ENCODE assay signal across 5 worm cellular contexts in genomic region chrIII:794000-794399, ce11.
TF ChIP-seq lines count a peak whose summit lies in the region.

rps-29 (plus strand) TSS chrIII:794300.

TF ChIP-seq in whole organism, L1 larva, 84 proteins besides CTCF, POLR2A, EP300 and RAD21:
- TF ChIP-seq irx-1 (tag; optimal IDR thresholded peaks at IDR 0.05; lab: Kevin White, UChicago): peak; percentile 40
- peak; percentile 11 for TF ChIP-seq nhr-85 (tag; lab: Kevin White, UChicago)
- no peak for TF ChIP-seq egl-27 (tag; optimal IDR thresholded peaks at IDR 0.05; lab: Kevin White, UChicago)

TF ChIP-seq in whole organism, L3 larva, 47 proteins besides CTCF, POLR2A, EP300 and RAD21:
- TF ChIP-seq fkh-10 (GFP tag; optimal IDR thresholded peaks at IDR 0.05; lab: Kevin White, UChicago): no peak
- no peak for TF ChIP-seq ceh-9 (tag; optimal IDR thresholded peaks at IDR 0.05; lab: Kevin White, UChicago)
- TF ChIP-seq R02D3.7 (tag; optimal IDR thresholded peaks at IDR 0.05; lab: Kevin White, UChicago): no peak
- no peak for TF ChIP-seq nhr-77 (tag; optimal IDR thresholded peaks at IDR 0.05; lab: Kevin White, UChicago)
- TF ChIP-seq unc-62 (GFP tag; optimal IDR thresholded peaks at IDR 0.05; lab: Kevin White, UChicago): no peak
- TF ChIP-seq ceh-28 (tag; optimal IDR thresholded peaks at IDR 0.05; lab: Kevin White, UChicago): peak; percentile 17
- TF ChIP-seq ztf-11 (tag; optimal IDR thresholded peaks at IDR 0.05; lab: Kevin White, UChicago): no peak
TF ChIP-seq in whole organism, L3 larva: peak in this region for 1.

TF ChIP-seq in whole organism, L4 larva, 104 proteins besides CTCF, POLR2A, EP300 and RAD21:
- TF ChIP-seq aha-1 (tag; lab: Kevin White, UChicago): peak; percentile 1
- TF ChIP-seq zip-11 (GFP tag; IDR thresholded peaks at IDR 0.05; lab: Robert Waterston, UW): no peak
- TF ChIP-seq ceh-28 (tag; optimal IDR thresholded peaks at IDR 0.05; lab: Kevin White, UChicago): peak; percentile 15
- no peak for TF ChIP-seq F49E8.2 (tag; optimal IDR thresholded peaks at IDR 0.05; lab: Kevin White, UChicago; ENCODE audit: borderline replicate concordance)

TF ChIP-seq in whole organism, late embryonic, 69 proteins besides CTCF, POLR2A, EP300 and RAD21:
- TF ChIP-seq ceh-48 (tag; optimal IDR thresholded peaks at IDR 0.05; lab: Kevin White, UChicago): peak; percentile 30
- no peak for TF ChIP-seq gmeb-2 (tag; optimal IDR thresholded peaks at IDR 0.05; lab: Kevin White, UChicago)
- no peak for TF ChIP-seq lim-6 (tag; optimal IDR thresholded peaks at IDR 0.05; lab: Kevin White, UChicago)
- TF ChIP-seq elt-4 (tag; optimal IDR thresholded peaks at IDR 0.05; lab: Kevin White, UChicago): no peak
- TF ChIP-seq ahr-1 (tag; optimal IDR thresholded peaks at IDR 0.05; lab: Kevin White, UChicago): no peak
- TF ChIP-seq dve-1 (tag; optimal IDR thresholded peaks at IDR 0.05; lab: Kevin White, UChicago): no peak
- TF ChIP-seq ceh-14 (tag; optimal IDR thresholded peaks at IDR 0.05; lab: Kevin White, UChicago): no peak
- no peak for TF ChIP-seq lin-11 (tag; optimal IDR thresholded peaks at IDR 0.05; lab: Kevin White, UChicago)

TF ChIP-seq in whole organism, midembryonic, 9 proteins besides CTCF, POLR2A, EP300 and RAD21:
- TF ChIP-seq cog-1 (tag; optimal IDR thresholded peaks at IDR 0.05; lab: Kevin White, UChicago) (no peak), T22C8.4 (GFP tag; IDR thresholded peaks at IDR 0.05; lab: Robert Waterston, UW) (peak; percentile 71), tab-1 (GFP tag; IDR thresholded peaks at IDR 0.05; lab: Robert Waterston, UW) (no peak), flt-1 (GFP tag; IDR thresholded peaks at IDR 0.05; lab: Robert Waterston, UW) (no peak)

Comparison
In these comparisons a context has a peak if more than half of its experiments do, and no peak if none do; other contexts are left out.
1. Of the 29 proteins assayed by ChIP-seq in both whole organism, L4 larva and whole organism, L1 larva: peak only in whole organism, L4 larva: aha-1; only in whole organism, L1 larva: none; in both: none; in neither: 28.